Worm (Caenorhabditis elegans) whole organism, L3 larva: ENCODE results near the gene clec-41.

Source experiments
- ZK546.5 ChIP-seq: sonication (generic microtip); optimal IDR thresholded peaks from 2 replicates; lab custom pipeline; 2017; ENCODE audit warnings: missing biosample characterization, missing genetic modification characterization
- aly-2 ChIP-seq: fragments of 150-350 bp; optimal IDR thresholded peaks from 2 replicates; lab custom pipeline; 2014; ENCODE audit warnings: missing biosample characterization, missing genetic modification characterization
- ama-1 ChIP-seq: fragments of 150-350 bp; optimal IDR thresholded peaks from 2 replicates; lab custom pipeline; 2018
- ceh-16 ChIP-seq: sonication (generic microtip); optimal IDR thresholded peaks from 2 replicates; lab custom pipeline; 2017; ENCODE audit warnings: missing biosample characterization, missing genetic modification characterization
- ceh-28 ChIP-seq: fragments of 150-350 bp; optimal IDR thresholded peaks from 2 replicates; lab custom pipeline; 2014; ENCODE audit warnings: missing biosample characterization, missing genetic modification reagents, missing genetic modification characterization
- ceh-82 ChIP-seq: fragments of 150-350 bp; optimal IDR thresholded peaks from 2 replicates; lab custom pipeline; 2014; ENCODE audit warnings: missing biosample characterization, missing genetic modification characterization
- ceh-9 ChIP-seq: sonication (generic microtip); optimal IDR thresholded peaks from 2 replicates; lab custom pipeline; 2018; ENCODE audit warnings: missing biosample characterization, missing genetic modification characterization
- daf-12 ChIP-seq: fragments of 150-350 bp; optimal IDR thresholded peaks from 2 replicates; lab custom pipeline; 2014; ENCODE audit warnings: missing biosample characterization, missing genetic modification reagents, missing genetic modification characterization
- egl-27 ChIP-seq: sonication (generic microtip); optimal IDR thresholded peaks from 4 replicates; lab custom pipeline; 2017; ENCODE audit warnings: missing biosample characterization, missing genetic modification reagents, missing genetic modification characterization
- elt-2 ChIP-seq: sonication (generic microtip); optimal IDR thresholded peaks from 2 replicates; lab custom pipeline; 2016; ENCODE audit warnings: missing genetic modification reagents, mild to moderate bottlenecking, missing genetic modification characterization, missing compliant biosample characterization
- elt-3 ChIP-seq, 3 experiments: fragments of 150-350 bp in 1 of 3; sonication (generic microtip) in 2 of 3; optimal IDR thresholded peaks; 2 replicates in 2 of 3; 4 replicates in 1 of 3; lab custom pipeline; 2014 to 2017; ENCODE audit warnings: missing biosample characterization in 3 of 3, missing genetic modification characterization in 3 of 3
- eor-1 ChIP-seq, 2 experiments: fragments of 150-350 bp; optimal IDR thresholded peaks; 2 replicates each; lab custom pipeline; 2014 to 2018; ENCODE audit warnings: missing biosample characterization in 2 of 2, missing genetic modification characterization in 2 of 2
- fkh-2 ChIP-seq: fragments of 150-350 bp; optimal IDR thresholded peaks from 2 replicates; lab custom pipeline; 2014; ENCODE audit warnings: missing biosample characterization, missing genetic modification reagents, missing genetic modification characterization
- fos-1 ChIP-seq: fragments of 150-350 bp; optimal IDR thresholded peaks from 2 replicates; lab custom pipeline; 2014; ENCODE audit warnings: missing biosample characterization, missing genetic modification characterization
- hmg-11 ChIP-seq: sonication (generic microtip); optimal IDR thresholded peaks from 2 replicates; lab custom pipeline; 2016; ENCODE audit warnings: missing genetic modification characterization, missing compliant biosample characterization
- jun-1 ChIP-seq: fragments of 150-350 bp; optimal IDR thresholded peaks from 2 replicates; lab custom pipeline; 2014; ENCODE audit warnings: missing biosample characterization, missing genetic modification reagents, missing genetic modification characterization
- lsy-12 ChIP-seq: sonication (generic microtip); optimal IDR thresholded peaks from 2 replicates; lab custom pipeline; 2016; ENCODE audit warnings: mild to moderate bottlenecking, missing genetic modification characterization, missing compliant biosample characterization
- mml-1 ChIP-seq: fragments of 150-350 bp; sonication (generic microtip); optimal IDR thresholded peaks from 3 replicates; lab custom pipeline; 2014; ENCODE audit warnings: missing biosample characterization, missing genetic modification characterization
- nfya-1 ChIP-seq: sonication (generic microtip); optimal IDR thresholded peaks from 2 replicates; lab custom pipeline; 2017; ENCODE audit warnings: missing genetic modification characterization, mild to moderate bottlenecking, missing compliant biosample characterization, antibody characterized with exemption, moderate library complexity; ENCODE audit not compliant: insufficient read depth
- nhr-11 ChIP-seq: fragments of 150-350 bp; optimal IDR thresholded peaks from 2 replicates; lab custom pipeline; 2014; ENCODE audit warnings: missing biosample characterization, missing genetic modification characterization
- nhr-23 ChIP-seq: fragments of 150-350 bp; optimal IDR thresholded peaks from 2 replicates; lab custom pipeline; 2014; ENCODE audit warnings: missing biosample characterization, missing genetic modification reagents, missing genetic modification characterization
- nhr-237 ChIP-seq: fragments of 150-350 bp; optimal IDR thresholded peaks from 2 replicates; lab custom pipeline; 2014; ENCODE audit warnings: missing biosample characterization, missing genetic modification characterization
- nhr-28 ChIP-seq: fragments of 150-350 bp; optimal IDR thresholded peaks from 2 replicates; lab custom pipeline; 2014; ENCODE audit warnings: missing biosample characterization, missing genetic modification characterization
- nhr-43 ChIP-seq: sonication (generic microtip); optimal IDR thresholded peaks from 2 replicates; lab custom pipeline; 2016; ENCODE audit warnings: mild to moderate bottlenecking, missing genetic modification characterization, missing compliant biosample characterization; ENCODE audit not compliant: poor library complexity, severe bottlenecking
- nhr-76 ChIP-seq: fragments of 150-350 bp; sonication (generic microtip); optimal IDR thresholded peaks from 5 replicates; lab custom pipeline; 2014; ENCODE audit warnings: missing biosample characterization, missing genetic modification characterization
- pqm-1 ChIP-seq: fragments of 150-350 bp; optimal IDR thresholded peaks from 2 replicates; lab custom pipeline; 2017; ENCODE audit warnings: missing biosample characterization, missing genetic modification characterization, inconsistent platforms
- sea-2 ChIP-seq: fragments of 150-350 bp; sonication (generic microtip); optimal IDR thresholded peaks from 4 replicates; lab custom pipeline; 2014; ENCODE audit warnings: missing biosample characterization, missing genetic modification reagents, missing genetic modification characterization
- skn-1 ChIP-seq: fragments of 150-350 bp; optimal IDR thresholded peaks from 2 replicates; lab custom pipeline; 2014; ENCODE audit warnings: missing biosample characterization, missing genetic modification characterization
- snpc-4 ChIP-seq: fragments of 150-350 bp; optimal IDR thresholded peaks from 2 replicates; lab custom pipeline; 2014; ENCODE audit warnings: missing biosample characterization, missing genetic modification characterization
- unc-39 ChIP-seq: sonication (generic microtip); optimal IDR thresholded peaks from 4 replicates; lab custom pipeline; 2017; ENCODE audit warnings: missing biosample characterization, missing genetic modification characterization
- unc-62 ChIP-seq: fragments of 150-350 bp; sonication (generic microtip); optimal IDR thresholded peaks from 4 replicates; lab custom pipeline; 2014; ENCODE audit warnings: missing biosample characterization, missing genetic modification reagents, missing genetic modification characterization
- ztf-4 ChIP-seq: fragments of 150-350 bp; optimal IDR thresholded peaks from 2 replicates; lab custom pipeline; 2014; ENCODE audit warnings: missing biosample characterization, missing genetic modification characterization

Gene clec-41

ce11 chrV:13085227-13085640 is 52.7 kb downstream of the clec-41 start:
- TF ChIP-seq daf-12 (tag; lab: Kevin White, UChicago): no peak
- no peak for TF ChIP-seq unc-39 (tag; lab: Kevin White, UChicago)
- no peak for TF ChIP-seq unc-62 (GFP tag; lab: Kevin White, UChicago)
- TF ChIP-seq lsy-12: no peak
- TF ChIP-seq aly-2: no peak
- TF ChIP-seq pqm-1 (tag; lab: Kevin White, UChicago): peak; percentile 65
- no peak for TF ChIP-seq mml-1 (tag; lab: Kevin White, UChicago)
- no peak for TF ChIP-seq ceh-82
- no peak for TF ChIP-seq ztf-4
- no peak for TF ChIP-seq ceh-28 (tag; lab: Kevin White, UChicago)
- no peak for TF ChIP-seq sea-2 (GFP tag; lab: Kevin White, UChicago)
- TF ChIP-seq skn-1 (tag; lab: Kevin White, UChicago): no peak
- TF ChIP-seq snpc-4: no peak
- no peak for TF ChIP-seq nhr-76
- peak; percentile 88 for TF ChIP-seq elt-2 (tag; lab: Kevin White, UChicago)
- TF ChIP-seq egl-27 (tag; lab: Kevin White, UChicago): no peak
- no peak for TF ChIP-seq nhr-237 (tag; lab: Kevin White, UChicago)
- TF ChIP-seq hmg-11 (tag; lab: Kevin White, UChicago): no peak
- TF ChIP-seq ceh-16: no peak
- no peak for TF ChIP-seq fos-1 (tag; lab: Kevin White, UChicago)
- TF ChIP-seq nhr-28 (tag; lab: Kevin White, UChicago): no peak
- no peak for TF ChIP-seq fkh-2 (tag; lab: Kevin White, UChicago)
- TF ChIP-seq jun-1 (tag; lab: Kevin White, UChicago): peak; percentile 36
- no peak for TF ChIP-seq nfya-1 (tag; lab: Kevin White, UChicago)
- no peak for TF ChIP-seq ceh-9 (tag; lab: Kevin White, UChicago)
- TF ChIP-seq nhr-43: no peak
- no peak for TF ChIP-seq nhr-11 (tag; lab: Kevin White, UChicago)
- TF ChIP-seq ZK546.5 (tag; lab: Kevin White, UChicago): no peak
- TF ChIP-seq elt-3 (tag; optimal IDR thresholded peaks at IDR 0.05; lab: Kevin White, UChicago): peak in 1 of 3 experiments; percentile 5
- no peak for TF ChIP-seq eor-1 (tag; optimal IDR thresholded peaks at IDR 0.05; lab: Kevin White, UChicago)
- peak; percentile 43 for TF ChIP-seq nhr-23
- TF ChIP-seq ama-1 (lab: Kevin White, UChicago): no peak
- TF ChIP-seq, all 47 proteins: peak for 5
